Worm (Caenorhabditis elegans): Measurements from ENCODE around the gene srh-136.

- TF ChIP-seq cog-1 (tag; optimal IDR thresholded peaks at IDR 0.05) (no peak), T22C8.4 (GFP tag; IDR thresholded peaks at IDR 0.05) (no peak), ztf-23 (GFP tag; IDR thresholded peaks at IDR 0.05) (no peak)
Measured at ce11 chrV:16460866-16461265, 36.5 kb downstream of the srh-136 start, which contains the start of gene srh-142.
